Comparison of ENCODE assay signal across 1 worm cellular context in the genomic region with DNA sequence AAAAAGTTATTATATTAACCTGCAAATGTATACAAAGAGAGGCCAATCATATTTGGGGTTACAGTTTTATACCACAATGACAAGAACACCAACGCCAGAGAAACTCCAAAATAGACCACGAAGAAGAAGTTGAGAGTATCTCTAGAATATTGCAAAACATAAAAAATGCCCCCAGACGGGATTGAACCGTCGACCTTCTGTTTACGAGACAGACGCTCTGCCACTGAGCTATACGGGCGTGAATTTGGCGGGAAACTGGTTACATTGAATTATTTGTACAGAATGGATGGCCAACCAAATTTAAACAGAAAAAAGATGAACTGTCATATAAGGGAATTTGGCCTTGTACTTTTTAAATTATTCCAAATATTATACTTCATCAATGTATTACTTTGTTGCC.
TF ChIP-seq lines count a peak whose summit lies in the region.

No protein-coding gene starts in this region.

TF ChIP-seq in whole organism, L1 larva, 84 proteins besides CTCF, POLR2A, EP300 and RAD21 (continued from another document):
- TF ChIP-seq vab-15 (tag; optimal IDR thresholded peaks at IDR 0.05; lab: Kevin White, UChicago), result no peak
